Worm (Caenorhabditis elegans): Measurements from ENCODE around the gene dhs-25.

ce11 chrX:1487096-1487495 is 764 bp downstream of the dhs-25 start:
- TF ChIP-seq elt-1 (tag; optimal IDR thresholded peaks at IDR 0.05): no peak
- no peak for TF ChIP-seq lsy-2 (tag; optimal IDR thresholded peaks at IDR 0.05)
- TF ChIP-seq lin-11 (tag; optimal IDR thresholded peaks at IDR 0.05): no peak
- TF ChIP-seq fos-1 (tag; optimal IDR thresholded peaks at IDR 0.05): no peak
- TF ChIP-seq snpc-4 (tag; optimal IDR thresholded peaks at IDR 0.05): no peak
